Worm (Caenorhabditis elegans) whole organism, L1 larva: ENCODE measurements around the gene nhr-277.
"Not testable (repeated sequence)": the region's sequence is repeated elsewhere in the genome, so short reads cannot be mapped to it uniquely, and the experiment has no call there.

ENCODE experiments used
- aha-1 ChIP-seq: fragments of 150-350 bp; optimal IDR thresholded peaks from 2 replicates; lab custom pipeline; 2014; ENCODE audit warnings: missing biosample characterization, missing genetic modification characterization
- ces-1 ChIP-seq: fragments of 150-350 bp; optimal IDR thresholded peaks from 2 replicates; lab custom pipeline; 2014; ENCODE audit warnings: missing biosample characterization, missing genetic modification reagents, missing genetic modification characterization
- dpl-1 ChIP-seq, 3 experiments: fragments of 150-350 bp in 2 of 3; sonication (generic microtip) in 1 of 3; optimal IDR thresholded peaks; 2 replicates each; lab custom pipeline; 2014 to 2017; ENCODE audit warnings: missing biosample characterization in 3 of 3, missing genetic modification characterization in 3 of 3, missing genetic modification reagents in 3 of 3
- fkh-10 ChIP-seq: sonication (generic microtip); optimal IDR thresholded peaks from 2 replicates; lab custom pipeline; 2017; ENCODE audit warnings: missing biosample characterization, missing genetic modification reagents, missing genetic modification characterization
- sptf-1 ChIP-seq: fragments of 150-350 bp; optimal IDR thresholded peaks from 2 replicates; lab custom pipeline; 2014; ENCODE audit warnings: missing biosample characterization, missing genetic modification characterization

DNA sequence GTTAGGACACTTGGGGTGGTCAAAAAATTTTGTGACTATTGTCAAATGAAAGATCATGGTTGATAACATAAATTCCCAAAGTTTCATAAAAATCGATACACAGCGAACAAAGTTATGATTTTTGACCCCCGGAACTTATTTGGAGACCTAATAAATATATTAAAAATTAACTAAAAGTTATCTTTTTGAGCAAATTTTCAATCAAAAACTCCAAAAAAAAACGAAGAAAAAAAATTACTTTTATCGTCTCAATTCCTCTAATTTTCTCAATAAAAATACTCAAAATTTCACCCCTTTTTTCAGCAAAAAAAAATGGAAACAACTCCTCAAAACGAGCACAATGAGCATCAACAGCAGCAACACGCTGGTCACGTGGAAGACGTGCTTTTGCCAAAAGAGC, 45.6 kb downstream of the nhr-277 start, which contains the start of gene atln-1:
- not testable (repeated sequence) for TF ChIP-seq fkh-10 (GFP tag; lab: Kevin White, UChicago); ces-1; dpl-1 (GFP tag; optimal IDR thresholded peaks at IDR 0.05; lab: Kevin White, UChicago); sptf-1 (tag; lab: Kevin White, UChicago); aha-1 (tag; lab: Kevin White, UChicago)
